Fruit fly (Drosophila melanogaster): Measurements from ENCODE around the gene CG4793.
A peak's percentile ranks its signal among the peaks of the same experiment; 100 is the strongest.

Gene CG4793

dm6 chr2L:15908496-15909276, 14.5 kb upstream of the CG4793 start (continued):
- TF ChIP-seq dmrt99B (tag; optimal IDR thresholded peaks at IDR 0.05) (peak; percentile 70), NfI (GFP tag; optimal IDR thresholded peaks at IDR 0.05) (peak; percentile 46), CG14710 (tag; optimal IDR thresholded peaks at IDR 0.05) (peak; percentile 54), CG10543 (GFP tag; optimal IDR thresholded peaks at IDR 0.05) (peak; percentile 91), CG1602 (GFP tag; optimal IDR thresholded peaks at IDR 0.05) (peak; percentile 37), aop (GFP tag; IDR thresholded peaks at IDR 0.05) (peak; percentile 86), h (optimal IDR thresholded peaks at IDR 0.05) (no peak), Scr (GFP tag; IDR thresholded peaks at IDR 0.05; ENCODE audit: partially characterized antibody) (0 out of 2 replicates have a peak, but pooled peaks have one; percentile 13), prd (optimal IDR thresholded peaks at IDR 0.05) (no peak), prd (GFP tag; IDR thresholded peaks at IDR 0.05) (peak; percentile 19; the same call in 2 of the 3 replicates), CG11695 (GFP tag; IDR thresholded peaks at IDR 0.05) (0 out of 3 replicates have a peak, but pooled peaks have one; percentile 26), Spps (tag; optimal IDR thresholded peaks at IDR 0.05) (peak; percentile 20), crol (GFP tag; IDR thresholded peaks at IDR 0.05) (peak; percentile 34; the same call in 1 of the 2 replicates), HmgZ (tag; optimal IDR thresholded peaks at IDR 0.05) (peak; percentile 61), Oli (tag; optimal IDR thresholded peaks at IDR 0.05) (peak; percentile 75), B-H1 (GFP tag; IDR thresholded peaks at IDR 0.05) (peak; percentile 16; the same call in 2 of the 3 replicates), CG1832 (GFP tag; optimal IDR thresholded peaks at IDR 0.05) (peak; percentile 44), CG17385 (GFP tag; optimal IDR thresholded peaks at IDR 0.05) (peak; percentile 50), CG4730 (GFP tag; IDR thresholded peaks at IDR 0.05) (no peak), lov (optimal IDR thresholded peaks at IDR 0.05) (no peak), lov (GFP tag; IDR thresholded peaks at IDR 0.05) (0 out of 3 replicates have a peak, but pooled peaks have one; percentile 68), HHEX (GFP tag; optimal IDR thresholded peaks at IDR 0.05) (peak; percentile 12), CG6813 (GFP tag; optimal IDR thresholded peaks at IDR 0.05) (peak; percentile 56), ttk (GFP tag; IDR thresholded peaks at IDR 0.05) (peak; percentile 30; the same call in 1 of the 2 replicates), zf30C (GFP tag; optimal IDR thresholded peaks at IDR 0.05) (peak; percentile 62), phol (tag; optimal IDR thresholded peaks at IDR 0.05) (peak; percentile 75), Oaz (GFP tag; IDR thresholded peaks at IDR 0.05) (no peak), CG8478 (optimal IDR thresholded peaks at IDR 0.05) (no peak), Atf6 (GFP tag; IDR thresholded peaks at IDR 0.05) (no peak), CG14050 (GFP tag; IDR thresholded peaks at IDR 0.05) (0 out of 3 replicates have a peak, but pooled peaks have one; percentile 19), mirr (GFP tag; optimal IDR thresholded peaks at IDR 0.05) (peak; percentile 82), wdn (GFP tag; IDR thresholded peaks at IDR 0.05) (no peak), CG18262 (tag; optimal IDR thresholded peaks at IDR 0.05) (peak; percentile 86), twi (tag; optimal IDR thresholded peaks at IDR 0.05) (peak; percentile 26), CG32532 (GFP tag; IDR thresholded peaks at IDR 0.05) (peak; percentile 25; the same call in 1 of the 2 replicates), CG17359 (tag; optimal IDR thresholded peaks at IDR 0.05) (peak; percentile 71), Ptx1 (GFP tag; IDR thresholded peaks at IDR 0.05) (peak; percentile 50; the same call in 1 of the 2 replicates), CG8924 (tag; optimal IDR thresholded peaks at IDR 0.05) (peak; percentile 74), CG12942 (GFP tag; optimal IDR thresholded peaks at IDR 0.05) (no peak), run (tag; optimal IDR thresholded peaks at IDR 0.05) (peak; percentile 47), gt (GFP tag; IDR thresholded peaks at IDR 0.05) (no peak), CG4328 (GFP tag; optimal IDR thresholded peaks at IDR 0.05) (peak; percentile 4), CG15514 (GFP tag; optimal IDR thresholded peaks at IDR 0.05) (peak; percentile 4), cato (GFP tag; optimal IDR thresholded peaks at IDR 0.05; ENCODE audit: borderline replicate concordance) (no peak), CG12744 (GFP tag; optimal IDR thresholded peaks at IDR 0.05) (no peak), CG13775 (GFP tag; optimal IDR thresholded peaks at IDR 0.05) (peak; percentile 4), salm (tag; optimal IDR thresholded peaks at IDR 0.05) (peak; percentile 55), CG33557 (GFP tag; optimal IDR thresholded peaks at IDR 0.05) (peak; percentile 68), ATbp (GFP tag; optimal IDR thresholded peaks at IDR 0.05) (peak; percentile 33)

Measured in whole organism, embryonic.